Worm (Caenorhabditis elegans): Measurements from ENCODE around the gene C04C11.1.

DNA sequence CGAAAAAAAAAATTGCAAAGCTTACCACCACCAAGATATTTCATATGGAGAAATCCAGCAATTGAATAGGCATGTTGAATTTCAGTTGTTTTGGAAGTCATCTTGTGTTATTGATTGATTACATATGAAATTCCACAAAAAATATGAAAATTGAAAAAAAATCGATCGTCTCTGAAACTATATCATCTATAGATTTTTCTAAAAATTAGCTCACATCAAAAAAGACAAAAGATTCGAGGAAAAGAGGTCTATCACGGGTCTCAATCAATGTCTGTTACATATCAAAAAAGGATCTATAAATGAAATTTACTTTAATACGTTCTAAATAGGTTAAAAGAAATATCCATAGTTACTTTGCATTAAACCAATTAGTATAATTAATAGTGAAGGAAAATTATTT lies 8.0 kb upstream of the C04C11.1 start, which contains the start of gene tbc-19:
- TF ChIP-seq nhr-12 (tag; optimal IDR thresholded peaks at IDR 0.05) (no peak), mdl-1 (tag; optimal IDR thresholded peaks at IDR 0.05) (no peak), elt-1 (tag; optimal IDR thresholded peaks at IDR 0.05) (no peak), unc-39 (tag; optimal IDR thresholded peaks at IDR 0.05) (no peak), lsy-2 (tag; optimal IDR thresholded peaks at IDR 0.05) (no peak), ztf-11 (tag; optimal IDR thresholded peaks at IDR 0.05) (no peak), skn-1 (tag; optimal IDR thresholded peaks at IDR 0.05) (no peak), snpc-4 (tag; optimal IDR thresholded peaks at IDR 0.05) (no peak), alr-1 (tag; optimal IDR thresholded peaks at IDR 0.05) (no peak), nhr-25 (tag; optimal IDR thresholded peaks at IDR 0.05) (no peak), unc-62 (GFP tag; optimal IDR thresholded peaks at IDR 0.05) (no peak), ZK546.5 (tag; optimal IDR thresholded peaks at IDR 0.05) (no peak), zag-1 (tag; optimal IDR thresholded peaks at IDR 0.05) (no peak)
